Worm (Caenorhabditis elegans) whole organism, L2 larva: Measurements from ENCODE around the gene rnf-121.

Experiments
- F13H6.1 ChIP-seq: sonication (generic microtip); optimal IDR thresholded peaks from 2 replicates; lab custom pipeline; 2016; ENCODE audit warnings: missing genetic modification characterization, missing compliant biosample characterization
- Y55F3AM.14 ChIP-seq: fragments of 200-800 bp; sonication (Bioruptor generic); optimal IDR thresholded peaks from 2 replicates; lab custom pipeline; 2018; ENCODE audit warnings: mild to moderate bottlenecking, missing genetic modification characterization, missing compliant biosample characterization
- ZK546.5 ChIP-seq: sonication (generic microtip); optimal IDR thresholded peaks from 2 replicates; lab custom pipeline; 2017; ENCODE audit warnings: missing biosample characterization, missing genetic modification characterization
- ceh-82 ChIP-seq: fragments of 150-350 bp; optimal IDR thresholded peaks from 2 replicates; lab custom pipeline; 2014; ENCODE audit warnings: missing biosample characterization, missing genetic modification characterization
- egl-27 ChIP-seq: sonication (generic microtip); optimal IDR thresholded peaks from 3 replicates; lab custom pipeline; 2017; ENCODE audit warnings: missing biosample characterization, missing genetic modification reagents, missing genetic modification characterization
- lin-39 ChIP-seq: fragments of 150-350 bp; optimal IDR thresholded peaks from 2 replicates; lab custom pipeline; 2014; ENCODE audit warnings: missing biosample characterization, missing genetic modification reagents, missing genetic modification characterization
- mab-5 ChIP-seq: fragments of 150-350 bp; optimal IDR thresholded peaks from 2 replicates; lab custom pipeline; 2014; ENCODE audit warnings: missing biosample characterization, missing genetic modification characterization
- nhr-11 ChIP-seq: fragments of 150-350 bp; optimal IDR thresholded peaks from 2 replicates; lab custom pipeline; 2014; ENCODE audit warnings: missing biosample characterization, missing genetic modification characterization
- nhr-77 ChIP-seq: fragments of 150-350 bp; optimal IDR thresholded peaks from 2 replicates; lab custom pipeline; 2014; ENCODE audit warnings: missing biosample characterization, missing genetic modification characterization
- skn-1 ChIP-seq: sonication (generic microtip); optimal IDR thresholded peaks from 2 replicates; lab custom pipeline; 2017; ENCODE audit warnings: missing biosample characterization, missing genetic modification characterization
- unc-39 ChIP-seq: fragments of 150-350 bp; optimal IDR thresholded peaks from 2 replicates; lab custom pipeline; 2014; ENCODE audit warnings: missing biosample characterization, missing genetic modification characterization
- unc-62 ChIP-seq: fragments of 150-350 bp; optimal IDR thresholded peaks from 2 replicates; lab custom pipeline; 2014; ENCODE audit warnings: missing biosample characterization, missing genetic modification reagents, missing genetic modification characterization
- zag-1 ChIP-seq: fragments of 150-350 bp; optimal IDR thresholded peaks from 2 replicates; lab custom pipeline; 2014; ENCODE audit warnings: missing biosample characterization, missing genetic modification characterization
- ztf-1 ChIP-seq: fragments of 200-800 bp; sonication (Bioruptor generic); conservative IDR thresholded peaks from 2 replicates; pipeline ENCODE4 v1.3.6; 2022; ENCODE audit warnings: missing genetic modification characterization, missing compliant biosample characterization

DNA sequence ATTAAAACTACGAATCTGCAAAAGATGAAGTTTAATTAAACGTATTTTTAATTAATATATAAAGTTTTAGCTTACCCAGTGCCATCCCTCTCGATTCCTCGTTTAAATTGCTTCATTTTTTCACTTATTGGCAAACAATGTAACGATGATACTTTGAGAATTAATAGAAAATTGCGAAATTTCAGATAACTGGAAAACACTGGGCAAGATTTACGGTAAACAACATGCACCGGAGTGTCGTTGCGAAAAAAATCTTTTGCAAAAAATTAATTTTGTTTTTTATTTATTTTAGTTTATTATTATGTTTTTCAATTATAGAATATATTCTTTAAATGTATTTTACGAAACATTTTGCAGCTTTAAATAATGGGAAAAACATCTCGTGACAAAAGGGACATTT is 33.3 kb upstream of the rnf-121 start, which contains the start of the genes pelo-1 and R74.7:
- no peak for TF ChIP-seq lin-39 (tag; lab: Kevin White, UChicago)
- TF ChIP-seq egl-27 (tag; lab: Kevin White, UChicago), result no peak
- no peak for TF ChIP-seq mab-5 (tag; lab: Kevin White, UChicago)
- TF ChIP-seq ztf-1 (GFP tag; lab: Robert Waterston, UW), result no peak
- no peak for TF ChIP-seq ZK546.5
- no peak for TF ChIP-seq unc-62
- TF ChIP-seq zag-1 (tag; lab: Kevin White, UChicago), result no peak
- no peak for TF ChIP-seq nhr-11 (tag; lab: Kevin White, UChicago)
- TF ChIP-seq Y55F3AM.14 (GFP tag; lab: Kevin White, UChicago), result no peak
- no peak for TF ChIP-seq F13H6.1 (tag; lab: Kevin White, UChicago)
- no peak for TF ChIP-seq skn-1
- no peak for TF ChIP-seq unc-39 (tag; lab: Kevin White, UChicago)
- TF ChIP-seq nhr-77 (tag; lab: Kevin White, UChicago), result no peak
- no peak for TF ChIP-seq ceh-82 (tag; lab: Kevin White, UChicago)
